Worm (Caenorhabditis elegans) whole organism, young adult: ENCODE measurements around the gene him-14.

ENCODE experiments used
- F33H1.4 ChIP-seq: fragments of 200-800 bp; sonication (Bioruptor generic); IDR thresholded peaks from 2 replicates; pipeline ENCODE4 v1.3.6; 2022; ENCODE audit warnings: missing genetic modification reagents, missing genetic modification characterization, missing compliant biosample characterization
- F49E8.2 ChIP-seq: sonication (generic microtip); optimal IDR thresholded peaks from 3 replicates; lab custom pipeline; 2017; ENCODE audit warnings: missing genetic modification characterization, mild to moderate bottlenecking, missing compliant biosample characterization, antibody characterized with exemption, moderate library complexity; ENCODE audit not compliant: insufficient read depth
- F52B5.7 ChIP-seq: sonication (generic microtip); optimal IDR thresholded peaks from 2 replicates; lab custom pipeline; 2016; ENCODE audit warnings: mild to moderate bottlenecking, missing genetic modification characterization, missing compliant biosample characterization
- Y56A3A.18 ChIP-seq: fragments of 200-800 bp; sonication (Bioruptor generic); IDR thresholded peaks from 2 replicates; pipeline ENCODE4 v1.3.6; 2022; ENCODE audit warnings: missing genetic modification reagents, missing genetic modification characterization, missing compliant biosample characterization
- aptf-2 ChIP-seq: fragments of 200-800 bp; sonication (Bioruptor generic); conservative IDR thresholded peaks from 2 replicates; pipeline ENCODE4 v1.3.6; 2022; ENCODE audit warnings: missing genetic modification reagents, missing genetic modification characterization, missing compliant biosample characterization
- attf-3 ChIP-seq: fragments of 200-800 bp; sonication (Bioruptor generic); conservative IDR thresholded peaks from 2 replicates; pipeline ENCODE4 v1.3.6; 2022; ENCODE audit warnings: missing genetic modification reagents, missing genetic modification characterization, missing compliant biosample characterization
- bed-1 ChIP-seq: fragments of 200-800 bp; sonication (Bioruptor generic); IDR thresholded peaks from 2 replicates; pipeline ENCODE4 v1.3.6; 2022; ENCODE audit warnings: missing genetic modification reagents, missing genetic modification characterization, missing compliant biosample characterization
- ccch-3 ChIP-seq: fragments of 200-800 bp; sonication (Bioruptor generic); optimal IDR thresholded peaks from 2 replicates; lab custom pipeline; 2018; ENCODE audit warnings: mild to moderate bottlenecking, missing genetic modification characterization, missing compliant biosample characterization
- ceh-91 ChIP-seq: fragments of 200-800 bp; sonication (Bioruptor generic); IDR thresholded peaks from 2 replicates; pipeline ENCODE4 v1.3.6; 2022; ENCODE audit warnings: missing genetic modification reagents, missing genetic modification characterization, missing compliant biosample characterization
- chd-7 ChIP-seq: sonication (generic microtip); optimal IDR thresholded peaks from 2 replicates; lab custom pipeline; 2016; ENCODE audit warnings: mild to moderate bottlenecking, missing genetic modification characterization, moderate library complexity, missing compliant biosample characterization
- die-1 ChIP-seq: sonication (generic microtip); optimal IDR thresholded peaks from 2 replicates; lab custom pipeline; 2016; ENCODE audit warnings: missing genotype, mild to moderate bottlenecking, missing genetic modification characterization, missing compliant biosample characterization
- dpl-1 ChIP-seq: fragments of 150-350 bp; optimal IDR thresholded peaks from 2 replicates; lab custom pipeline; 2014; ENCODE audit warnings: missing biosample characterization, missing genetic modification reagents, missing genetic modification characterization
- efl-1 ChIP-seq: fragments of 150-350 bp; optimal IDR thresholded peaks from 2 replicates; lab custom pipeline; 2014; ENCODE audit warnings: missing biosample characterization, missing genetic modification reagents, missing genetic modification characterization
- egl-18 ChIP-seq: fragments of 200-800 bp; sonication (Bioruptor generic); IDR thresholded peaks from 2 replicates; pipeline ENCODE4 v1.3.6; 2022; ENCODE audit warnings: missing genetic modification reagents, missing genetic modification characterization, missing compliant biosample characterization
- egl-44 ChIP-seq: fragments of 200-800 bp; sonication (Bioruptor generic); IDR thresholded peaks from 2 replicates; pipeline ENCODE4 v1.3.6; 2022; ENCODE audit warnings: missing genetic modification reagents, missing genetic modification characterization, missing compliant biosample characterization
- ets-4 ChIP-seq: fragments of 200-800 bp; sonication (Bioruptor generic); optimal IDR thresholded peaks from 2 replicates; lab custom pipeline; 2018; ENCODE audit warnings: mild to moderate bottlenecking, missing genetic modification characterization, missing compliant biosample characterization
- hrde-1 ChIP-seq: sonication (generic microtip); optimal IDR thresholded peaks from 2 replicates; lab custom pipeline; 2016; ENCODE audit warnings: missing genetic modification characterization, mild to moderate bottlenecking, missing compliant biosample characterization, moderate library complexity, missing genotype, missing genetic modification reagents, borderline replicate concordance
- let-607 ChIP-seq, 2 experiments: fragments of 200-800 bp in 1 of 2; sonication (Bioruptor generic) in 1 of 2; sonication (generic microtip) in 1 of 2; optimal IDR thresholded peaks; 2 replicates each; lab custom pipeline; 2016 to 2018; ENCODE audit warnings: mild to moderate bottlenecking in 2 of 2, missing compliant biosample characterization in 2 of 2, missing genetic modification characterization in 2 of 2, moderate library complexity in 2 of 2, missing genotype in 1 of 2
- lin-54 ChIP-seq: fragments of 200-800 bp; sonication (Bioruptor generic); optimal IDR thresholded peaks from 2 replicates; lab custom pipeline; 2018; ENCODE audit warnings: mild to moderate bottlenecking, missing genetic modification characterization, missing compliant biosample characterization
- lir-1 ChIP-seq: fragments of 200-800 bp; sonication (Bioruptor generic); conservative IDR thresholded peaks from 2 replicates; pipeline ENCODE4 v1.3.6; 2022; ENCODE audit warnings: missing genetic modification reagents, missing genetic modification characterization, missing compliant biosample characterization
- lsl-1 ChIP-seq: fragments of 200-800 bp; sonication (Bioruptor generic); optimal IDR thresholded peaks from 2 replicates; lab custom pipeline; 2018; ENCODE audit warnings: mild to moderate bottlenecking, missing genetic modification characterization, moderate library complexity, missing compliant biosample characterization
- madf-6 ChIP-seq: fragments of 200-800 bp; sonication (Bioruptor generic); IDR thresholded peaks from 2 replicates; pipeline ENCODE4 v1.3.6; 2022; ENCODE audit warnings: missing genetic modification reagents, missing genetic modification characterization, missing compliant biosample characterization
- madf-8 ChIP-seq: fragments of 200-800 bp; sonication (Bioruptor generic); conservative IDR thresholded peaks from 2 replicates; pipeline ENCODE4 v1.3.6; 2022; ENCODE audit warnings: missing genetic modification reagents, missing genetic modification characterization, missing compliant biosample characterization
- mcd-1 ChIP-seq: fragments of 200-800 bp; sonication (Bioruptor generic); IDR thresholded peaks from 2 replicates; pipeline ENCODE4 v1.3.6; 2022; ENCODE audit warnings: missing genetic modification reagents, missing genetic modification characterization, missing compliant biosample characterization
- mes-4 ChIP-seq: sonication (generic microtip); optimal IDR thresholded peaks from 2 replicates; lab custom pipeline; 2016; ENCODE audit warnings: missing genotype, missing genetic modification characterization, missing compliant biosample characterization
- nfya-1 ChIP-seq: sonication (generic microtip); optimal IDR thresholded peaks from 2 replicates; lab custom pipeline; 2017; ENCODE audit warnings: antibody characterized with exemption, missing compliant biosample characterization, missing genetic modification characterization, borderline replicate concordance; ENCODE audit not compliant: insufficient read depth
- nfyb-1 ChIP-seq: fragments of 200-800 bp; sonication (Bioruptor generic); IDR thresholded peaks from 2 replicates; pipeline ENCODE4 v1.3.6; 2022; ENCODE audit warnings: missing genetic modification reagents, missing genetic modification characterization, missing compliant biosample characterization
- nhr-90 ChIP-seq: sonication (generic microtip); optimal IDR thresholded peaks from 2 replicates; lab custom pipeline; 2016; ENCODE audit warnings: missing genotype, mild to moderate bottlenecking, missing genetic modification characterization, missing compliant biosample characterization
- pbrm-1 ChIP-seq: fragments of 200-800 bp; sonication (Bioruptor generic); IDR thresholded peaks from 2 replicates; pipeline ENCODE4 v1.3.6; 2022; ENCODE audit warnings: missing genetic modification reagents, missing genetic modification characterization, missing compliant biosample characterization
- pha-4 ChIP-seq: fragments of 150-350 bp; sonication (generic microtip); optimal IDR thresholded peaks from 2 replicates; lab custom pipeline; 2014; ENCODE audit warnings: missing biosample characterization, missing genetic modification reagents, missing genetic modification characterization
- sdz-38 ChIP-seq: sonication (generic microtip); optimal IDR thresholded peaks from 2 replicates; lab custom pipeline; 2016; ENCODE audit warnings: missing genotype, missing genetic modification characterization, missing compliant biosample characterization
- snpc-1.3 ChIP-seq: sonication (generic microtip); optimal IDR thresholded peaks from 2 replicates; lab custom pipeline; 2017; ENCODE audit warnings: missing genetic modification characterization, mild to moderate bottlenecking, missing compliant biosample characterization, antibody characterized with exemption, moderate library complexity, missing genotype, missing genetic modification reagents; ENCODE audit not compliant: insufficient read depth
- somi-1 ChIP-seq: fragments of 200-800 bp; sonication (Bioruptor generic); optimal IDR thresholded peaks from 2 replicates; lab custom pipeline; 2018; ENCODE audit warnings: mild to moderate bottlenecking, missing genetic modification characterization, missing compliant biosample characterization
- xnd-1 ChIP-seq: sonication (generic microtip); optimal IDR thresholded peaks from 2 replicates; lab custom pipeline; 2016; ENCODE audit warnings: missing genotype, missing genetic modification reagents, missing genetic modification characterization, missing compliant biosample characterization

Gene him-14

ce11 chrII:7072315-7072589, 2.5 kb upstream of the him-14 start, which contains the start of gene kars-1:
kars-1 (minus strand) TSS chrII:7072415.
- TF ChIP-seq ets-4 (GFP tag; lab: Kevin White, UChicago) (no peak), snpc-1.3 (no peak), pbrm-1 (no peak), chd-7 (tag; lab: Kevin White, UChicago) (no peak), nhr-90 (tag; lab: Kevin White, UChicago) (no peak), let-607 (tag; optimal IDR thresholded peaks at IDR 0.05; lab: Kevin White, UChicago) (no peak), egl-18 (GFP tag; lab: Robert Waterston, UW) (no peak), somi-1 (GFP tag; lab: Kevin White, UChicago) (no peak), sdz-38 (tag; lab: Kevin White, UChicago) (no peak), ccch-3 (GFP tag; lab: Kevin White, UChicago) (no peak), egl-44 (GFP tag; lab: Robert Waterston, UW) (no peak), Y56A3A.18 (GFP tag; lab: Robert Waterston, UW) (no peak)

DNA sequence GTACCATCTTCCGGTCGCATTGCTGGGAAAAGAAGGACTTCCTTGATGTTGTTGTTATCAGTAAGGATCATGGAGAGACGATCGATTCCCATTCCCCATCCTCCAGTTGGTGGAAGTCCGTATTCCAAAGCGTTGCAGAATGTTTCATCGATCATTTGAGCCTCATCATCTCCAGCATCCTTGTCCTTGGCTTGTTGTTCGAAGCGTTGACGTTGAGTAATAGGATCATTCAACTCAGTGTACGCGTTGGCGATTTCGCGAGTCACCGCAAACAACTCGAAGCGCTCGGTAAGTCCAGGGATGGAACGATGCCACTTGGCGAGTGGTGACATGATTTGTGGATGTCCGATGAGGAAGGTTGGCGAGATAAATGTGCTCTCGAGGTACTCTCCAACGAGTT, 668 bp upstream of the him-14 start:
- TF ChIP-seq die-1 (tag; lab: Kevin White, UChicago) (no peak), attf-3 (GFP tag; lab: Robert Waterston, UW) (no peak), bed-1 (0 out of 2 replicates have a peak, but pooled peaks have one; percentile 16)
- TF ChIP-seq, all 124 proteins: peak for 1

DNA sequence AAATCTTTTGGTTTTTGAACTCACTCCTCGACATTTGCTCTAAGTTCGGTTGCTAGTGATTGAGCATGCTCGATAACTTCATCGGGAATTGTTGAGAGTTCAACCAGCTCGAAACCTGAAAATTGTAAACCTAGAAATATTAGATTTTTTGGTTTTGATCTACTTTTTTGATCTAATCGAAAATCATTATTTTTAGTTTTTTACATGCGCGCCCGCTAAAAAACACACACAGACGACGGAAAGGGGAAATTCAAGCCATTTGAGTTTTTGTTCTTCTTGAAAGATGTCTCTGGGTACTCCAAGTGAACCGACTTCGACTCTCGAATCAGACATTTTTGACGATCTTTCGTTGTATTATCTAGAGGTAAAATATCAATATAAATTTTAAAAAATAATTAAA, 4.4 kb downstream of the him-14 start, which contains the start of gene nos-2:
Gene nos-2, plus strand, starts transcription at position 228 of the 400 bp plus-strand sequence.
- peak; percentile 16; the same call in 1 of the 2 replicates for TF ChIP-seq F33H1.4 (GFP tag; lab: Robert Waterston, UW)
- TF ChIP-seq nfyb-1 (GFP tag; lab: Robert Waterston, UW), result no peak
- peak; percentile 79 for TF ChIP-seq efl-1 (GFP tag; lab: Kevin White, UChicago)
- peak; percentile 32 for TF ChIP-seq dpl-1
- TF ChIP-seq ceh-91 (GFP tag; lab: Robert Waterston, UW), result 0 out of 2 replicates have a peak, but pooled peaks have one; percentile 9
- TF ChIP-seq lsl-1 (GFP tag; lab: Kevin White, UChicago), result peak; percentile 30
- peak; percentile 65 for TF ChIP-seq madf-8 (GFP tag; lab: Robert Waterston, UW)
- peak; percentile 60 for TF ChIP-seq xnd-1 (tag; lab: Kevin White, UChicago)
- peak; percentile 85 for TF ChIP-seq madf-6
- no peak for TF ChIP-seq lin-54 (GFP tag; lab: Kevin White, UChicago)
- no peak for TF ChIP-seq aptf-2 (GFP tag; lab: Robert Waterston, UW)

DNA sequence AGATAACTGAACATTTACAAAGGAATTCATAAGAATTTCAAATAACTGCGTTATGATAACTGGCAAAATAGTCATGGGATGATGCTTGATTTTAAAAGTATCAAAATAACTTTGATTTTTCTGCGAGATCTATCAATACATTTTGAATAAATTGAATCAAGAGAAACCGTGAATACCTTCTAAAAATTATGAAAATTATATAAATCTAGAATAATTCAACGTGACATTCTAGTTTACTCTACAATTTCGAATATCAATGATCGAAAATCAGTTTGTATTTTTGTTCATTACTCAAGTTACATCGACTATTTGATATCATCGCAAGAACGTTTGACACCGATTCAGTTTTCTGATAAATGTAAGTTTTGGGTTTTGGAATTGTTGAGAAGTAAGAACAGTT, 8.0 kb downstream of the him-14 start, which contains the start of gene acs-6:
Gene acs-6, plus strand, starts transcription at position 301 of the 400 bp plus-strand sequence.
- TF ChIP-seq mes-4 (tag; lab: Kevin White, UChicago), result no peak

- TF ChIP-seq lsl-1 (GFP tag; lab: Kevin White, UChicago) (no peak), pbrm-1 (no peak), nfya-1 (no peak), mcd-1 (GFP tag; lab: Robert Waterston, UW) (no peak), lir-1 (GFP tag; lab: Robert Waterston, UW) (no peak), xnd-1 (tag; lab: Kevin White, UChicago) (no peak), aptf-2 (GFP tag; lab: Robert Waterston, UW) (no peak), sdz-38 (tag; lab: Kevin White, UChicago) (no peak), hrde-1 (no peak), somi-1 (GFP tag; lab: Kevin White, UChicago) (no peak), chd-7 (tag; lab: Kevin White, UChicago) (no peak), F52B5.7 (no peak), F49E8.2 (tag; lab: Kevin White, UChicago) (no peak), pha-4 (tag; lab: Kevin White, UChicago) (no peak)
Measured at ce11 chrII:7060791-7061190, 9.0 kb downstream of the him-14 start.
